Fruit fly (Drosophila melanogaster): Measurements from ENCODE around the gene Trx2.

The Trx2 gene

DNA sequence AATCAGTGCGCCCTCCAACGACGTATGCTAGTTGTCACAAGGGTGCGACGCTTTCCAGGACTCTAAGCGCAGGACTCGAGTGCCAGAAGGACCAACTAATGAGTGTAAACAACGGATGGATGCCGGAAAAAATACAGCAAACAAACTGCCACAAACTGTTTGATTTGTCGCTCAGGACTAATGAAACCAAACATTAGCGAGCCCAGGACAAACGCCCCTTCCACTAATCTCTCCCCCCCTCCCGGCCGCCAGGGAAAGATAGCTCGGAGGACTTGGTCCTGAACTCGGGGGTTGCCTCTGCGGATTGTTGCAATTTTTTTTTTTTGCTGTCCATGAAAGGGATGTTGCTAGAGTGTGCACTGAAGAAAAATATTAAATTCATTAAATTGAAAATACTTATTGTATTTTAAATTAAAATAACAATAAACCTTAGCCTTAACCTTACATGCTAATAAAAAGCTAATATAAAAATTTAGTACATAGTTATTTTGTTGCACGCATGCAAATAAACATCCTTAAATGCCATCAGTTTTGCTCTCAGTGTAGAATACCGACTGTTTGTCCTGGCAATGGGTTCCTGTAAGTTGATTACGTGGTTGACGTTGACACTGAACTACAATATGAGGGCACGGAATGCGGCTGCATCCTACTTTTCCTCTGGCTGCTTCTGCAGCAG, 18.2 kb upstream of the Trx2 start:
- no peak for TF ChIP-seq CG9705 (GFP tag; optimal IDR thresholded peaks at IDR 0.05)
- no peak for TF ChIP-seq psq (GFP tag; optimal IDR thresholded peaks at IDR 0.05)
- TF ChIP-seq sage (GFP tag; optimal IDR thresholded peaks at IDR 0.05), result no peak
- TF ChIP-seq sv (GFP tag; optimal IDR thresholded peaks at IDR 0.05), result no peak
- TF ChIP-seq foxo (GFP tag; optimal IDR thresholded peaks at IDR 0.05), result peak in 1 of 2 experiments; percentile 6
- TF ChIP-seq Rel (GFP tag; optimal IDR thresholded peaks at IDR 0.05), result no peak
- TF ChIP-seq Rel (tag; optimal IDR thresholded peaks at IDR 0.05), result no peak
- TF ChIP-seq lola (GFP tag; optimal IDR thresholded peaks at IDR 0.05), result no peak
- TF ChIP-seq pan (optimal IDR thresholded peaks at IDR 0.05), result no peak
- TF ChIP-seq CrebA (GFP tag; optimal IDR thresholded peaks at IDR 0.05; ENCODE audit: borderline replicate concordance), result no peak
- peak; percentile 21 for TF ChIP-seq Sp1 (GFP tag; optimal IDR thresholded peaks at IDR 0.05)

DNA sequence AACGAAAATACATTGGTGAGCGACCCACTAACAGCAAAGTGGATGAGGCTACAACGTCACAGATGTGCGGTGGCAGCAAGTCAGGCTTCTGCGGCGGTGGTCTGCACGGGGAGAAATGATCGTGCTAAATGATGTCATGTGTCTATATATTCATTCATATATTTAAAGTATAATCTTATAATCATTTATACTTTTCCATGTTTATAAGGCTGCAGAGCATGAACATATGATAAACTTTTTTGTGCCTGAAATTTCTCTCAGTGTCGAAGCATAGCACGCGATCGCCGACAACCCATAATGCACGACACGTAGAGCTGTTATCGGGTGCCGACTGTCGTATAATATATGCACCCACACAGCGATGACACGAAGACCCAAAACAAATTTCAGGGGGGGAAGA, 14.6 kb upstream of the Trx2 start:
- TF ChIP-seq h (GFP tag; optimal IDR thresholded peaks at IDR 0.05) (peak; percentile 6), Hr78 (GFP tag; optimal IDR thresholded peaks at IDR 0.05) (no peak), Myc (optimal IDR thresholded peaks at IDR 0.05) (no peak), Abd-B (GFP tag; optimal IDR thresholded peaks at IDR 0.05) (no peak), pan (optimal IDR thresholded peaks at IDR 0.05) (no peak), foxo (GFP tag; optimal IDR thresholded peaks at IDR 0.05) (peak in 1 of 2 experiments; percentile 19), psq (GFP tag; optimal IDR thresholded peaks at IDR 0.05) (no peak), sv (GFP tag; optimal IDR thresholded peaks at IDR 0.05) (peak; percentile 24), dsf (GFP tag; optimal IDR thresholded peaks at IDR 0.05; ENCODE audit: borderline replicate concordance) (no peak)

DNA sequence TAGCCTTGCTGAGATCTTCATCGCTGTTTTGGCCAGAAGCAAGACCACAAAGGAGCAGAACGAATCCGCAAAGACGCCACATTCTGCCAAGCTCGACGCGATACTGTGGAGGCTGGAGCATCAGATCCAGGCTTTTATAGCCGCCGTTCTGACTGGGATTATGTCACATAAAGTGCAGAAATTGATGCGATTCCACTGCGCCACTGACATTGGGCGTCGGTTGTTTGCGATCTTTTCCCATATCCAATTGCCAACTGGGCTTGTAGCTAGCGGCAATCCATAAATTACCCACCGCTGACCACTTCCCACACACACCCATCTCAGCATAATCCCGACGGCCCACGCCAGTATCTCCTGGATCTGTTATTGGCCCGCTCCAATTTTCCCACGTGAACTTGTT, 12.2 kb upstream of the Trx2 start, which contains the start of gene CG4382:
CG4382 (minus strand) TSS at position 101 of the 400 bp plus-strand sequence.
- no peak for TF ChIP-seq jim (GFP tag; optimal IDR thresholded peaks at IDR 0.05)
- no peak for TF ChIP-seq Jra (GFP tag; optimal IDR thresholded peaks at IDR 0.05)
- TF ChIP-seq dl (GFP tag; optimal IDR thresholded peaks at IDR 0.05; ENCODE audit: insufficient read depth in 1 of 2, partially characterized antibody in 2 of 2), result no peak
- no peak for TF ChIP-seq usp (GFP tag; optimal IDR thresholded peaks at IDR 0.05)
- no peak for TF ChIP-seq N (GFP tag; optimal IDR thresholded peaks at IDR 0.05)
- TF ChIP-seq psq (GFP tag; optimal IDR thresholded peaks at IDR 0.05), result no peak
- no peak for TF ChIP-seq ey (GFP tag; optimal IDR thresholded peaks at IDR 0.05)
- TF ChIP-seq foxo (GFP tag; optimal IDR thresholded peaks at IDR 0.05), result no peak
- no peak for TF ChIP-seq pan (optimal IDR thresholded peaks at IDR 0.05)
- no peak for TF ChIP-seq Rel (GFP tag; optimal IDR thresholded peaks at IDR 0.05)
- TF ChIP-seq Rel (tag; optimal IDR thresholded peaks at IDR 0.05), result no peak
- TF ChIP-seq Mio (GFP tag; optimal IDR thresholded peaks at IDR 0.05), result no peak
- no peak for TF ChIP-seq HLH106 (tag; optimal IDR thresholded peaks at IDR 0.05)

DNA sequence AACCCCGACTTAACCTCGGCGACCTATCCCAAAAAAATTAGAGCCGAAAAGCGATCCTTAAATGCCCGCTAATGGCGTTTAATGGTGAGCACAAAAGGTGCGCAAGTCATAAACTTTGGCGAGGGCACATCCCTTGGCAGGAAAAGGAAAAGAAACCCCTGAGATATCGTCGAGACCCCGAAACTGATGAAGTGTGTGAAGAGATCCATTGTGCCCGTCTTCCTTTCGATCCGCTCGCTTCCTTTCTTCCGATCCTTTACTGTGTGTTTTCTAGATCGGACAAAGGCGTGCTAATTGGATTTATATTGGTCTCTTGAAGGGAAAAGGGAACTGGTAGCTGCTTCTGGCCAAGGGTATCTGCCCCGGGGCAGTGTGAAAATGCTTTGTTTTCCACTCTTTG, 11.7 kb upstream of the Trx2 start:
- TF ChIP-seq sage (GFP tag; optimal IDR thresholded peaks at IDR 0.05), result no peak
- TF ChIP-seq dl (GFP tag; optimal IDR thresholded peaks at IDR 0.05; ENCODE audit: insufficient read depth in 1 of 2, partially characterized antibody in 2 of 2), result no peak
- no peak for TF ChIP-seq Hr83 (GFP tag; optimal IDR thresholded peaks at IDR 0.05; ENCODE audit: poor library complexity, severe bottlenecking)

DNA sequence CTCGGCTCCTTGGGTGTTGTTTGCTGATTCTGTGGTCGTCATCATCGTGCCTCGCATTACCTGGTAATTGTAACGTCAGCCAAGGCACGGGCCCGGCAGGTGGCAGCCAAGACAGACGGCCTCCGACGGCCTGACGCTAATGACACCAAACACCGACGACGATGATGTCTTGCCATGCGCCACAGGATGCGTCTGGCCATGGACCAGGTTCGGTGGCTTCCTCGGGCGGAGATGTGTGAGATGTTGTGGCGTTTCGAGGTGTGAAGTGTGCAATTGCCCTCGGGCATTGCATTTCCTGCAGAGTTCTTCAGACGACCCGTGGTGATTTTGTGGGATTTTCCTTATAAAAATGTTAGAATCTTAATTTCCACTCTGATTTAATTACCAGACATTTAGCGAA, 10.9 kb upstream of the Trx2 start:
- TF ChIP-seq rgr (GFP tag; optimal IDR thresholded peaks at IDR 0.05) (no peak), Sp1 (GFP tag; optimal IDR thresholded peaks at IDR 0.05) (no peak)

DNA sequence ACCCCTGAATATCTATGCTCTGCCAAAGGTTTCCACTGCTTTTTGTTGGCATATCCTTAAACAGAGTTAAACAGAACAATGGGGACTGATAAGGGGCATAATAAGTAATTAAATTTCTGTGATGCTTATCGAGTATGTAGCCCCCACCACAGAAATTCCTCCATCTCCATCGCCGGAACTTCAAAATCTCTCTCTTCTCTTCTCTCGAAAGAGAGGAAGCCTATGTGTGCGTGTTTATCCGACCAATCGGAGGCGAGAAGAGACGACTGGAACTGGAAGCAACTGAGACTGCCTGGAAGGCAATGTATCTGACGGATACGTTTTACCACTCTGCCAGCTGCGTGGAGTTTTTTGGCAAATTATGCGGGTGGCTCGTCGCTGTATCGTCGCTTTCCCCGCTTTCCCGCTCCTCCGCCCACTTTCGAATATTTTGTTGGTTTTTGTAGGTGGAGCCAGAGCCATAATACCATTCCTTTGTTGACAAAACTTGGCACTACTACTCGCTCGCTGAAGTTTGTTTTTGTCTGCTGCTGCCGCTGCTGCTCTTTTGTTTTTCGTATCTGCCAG, 4.9 kb upstream of the Trx2 start, which contains the start of gene gcm2:
gcm2 (plus strand) TSS at position 566 of the 567 bp plus-strand sequence.
- TF ChIP-seq Dif (GFP tag; optimal IDR thresholded peaks at IDR 0.05; ENCODE audit: partially characterized antibody) (peak; percentile 50), dl (GFP tag; optimal IDR thresholded peaks at IDR 0.05; ENCODE audit: insufficient read depth in 1 of 2, partially characterized antibody in 2 of 2) (peak; percentile 20 to 27), CrebA (GFP tag; optimal IDR thresholded peaks at IDR 0.05; ENCODE audit: borderline replicate concordance) (no peak)
